Fruit fly (Drosophila melanogaster): Measurements from ENCODE around the gene SPARC.

The SPARC gene

dm6 chr3R:26871852-26872251, at the start of gene SPARC:
Gene SPARC (minus strand): TSS chr3R:26871995.
- TF ChIP-seq CG13204 (GFP tag; optimal IDR thresholded peaks at IDR 0.05) = no peak
- TF ChIP-seq CG17806 (tag; optimal IDR thresholded peaks at IDR 0.05) = no peak

- TF ChIP-seq CG8301 (tag; optimal IDR thresholded peaks at IDR 0.05) (no peak), gl (tag; optimal IDR thresholded peaks at IDR 0.05) (no peak), CG8159 (tag; optimal IDR thresholded peaks at IDR 0.05) (no peak), Pif1B (GFP tag; optimal IDR thresholded peaks at IDR 0.05) (no peak), Pif1A (GFP tag; optimal IDR thresholded peaks at IDR 0.05) (no peak), CG10348 (GFP tag; IDR thresholded peaks at IDR 0.05) (no peak), Snoo (tag; optimal IDR thresholded peaks at IDR 0.05) (no peak), CG14655 (GFP tag; optimal IDR thresholded peaks at IDR 0.05) (no peak), CG13204 (GFP tag; optimal IDR thresholded peaks at IDR 0.05) (no peak), CG9948 (tag; optimal IDR thresholded peaks at IDR 0.05) (no peak), CG17806 (tag; optimal IDR thresholded peaks at IDR 0.05) (no peak), CG32121 (GFP tag; IDR thresholded peaks at IDR 0.05) (no peak), D1 (tag; optimal IDR thresholded peaks at IDR 0.05) (no peak)
Observed at dm6 chr3R:26918857-26919256, 47.1 kb upstream of the SPARC start.

dm6 chr3R:26915463-26915925, 43.7 kb upstream of the SPARC start, which contains the start of gene CG46339:
Gene CG46339 (plus strand): TSS chr3R:26915761.
- peak; percentile 59; the same call in 1 of the 2 replicates for TF ChIP-seq CG32121 (GFP tag; IDR thresholded peaks at IDR 0.05)
- TF ChIP-seq CG9948 (tag; optimal IDR thresholded peaks at IDR 0.05) = peak; percentile 36
- peak; percentile 73 for TF ChIP-seq CG12605 (GFP tag; IDR thresholded peaks at IDR 0.05)
- no peak for TF ChIP-seq EcR (GFP tag; optimal IDR thresholded peaks at IDR 0.05)
- TF ChIP-seq CG8301 (tag; optimal IDR thresholded peaks at IDR 0.05) = peak; percentile 58
- peak; percentile 23 for TF ChIP-seq Pif1B (GFP tag; optimal IDR thresholded peaks at IDR 0.05)
- no peak for TF ChIP-seq CG10348 (GFP tag; IDR thresholded peaks at IDR 0.05)
- peak; percentile 61 for TF ChIP-seq D1 (tag; optimal IDR thresholded peaks at IDR 0.05)
- TF ChIP-seq Snoo (tag; optimal IDR thresholded peaks at IDR 0.05) = peak; percentile 16
- TF ChIP-seq CG14655 (GFP tag; optimal IDR thresholded peaks at IDR 0.05) = no peak
- TF ChIP-seq Ets98B (GFP tag; IDR thresholded peaks at IDR 0.05) = peak; percentile 86
- TF ChIP-seq CG34367 (tag; optimal IDR thresholded peaks at IDR 0.05) = no peak
- peak; percentile 78 for TF ChIP-seq CG4496 (GFP tag; IDR thresholded peaks at IDR 0.05)
- peak; percentile 57 for TF ChIP-seq CG13204 (GFP tag; optimal IDR thresholded peaks at IDR 0.05)
- no peak for TF ChIP-seq rn (GFP tag; IDR thresholded peaks at IDR 0.05)
- peak; percentile 52 for TF ChIP-seq CG17806 (tag; optimal IDR thresholded peaks at IDR 0.05)
- peak; percentile 9 for TF ChIP-seq gl (tag; optimal IDR thresholded peaks at IDR 0.05)
- peak; percentile 31 for TF ChIP-seq CG8159 (tag; optimal IDR thresholded peaks at IDR 0.05)

dm6 chr3R:26912615-26913014, 40.8 kb upstream of the SPARC start, which contains the start of gene Ets97D:
Gene Ets97D (minus strand): TSS chr3R:26912886.
- TF ChIP-seq CG8159 (tag; optimal IDR thresholded peaks at IDR 0.05) = no peak
- 0 out of 2 replicates have a peak, but pooled peaks have one; percentile 25 for TF ChIP-seq CG12605 (GFP tag; IDR thresholded peaks at IDR 0.05)

dm6 chr3R:26908750-26909149, 37.0 kb upstream of the SPARC start:
- no peak for TF ChIP-seq D1 (tag; optimal IDR thresholded peaks at IDR 0.05)
- no peak for TF ChIP-seq Pif1A (GFP tag; optimal IDR thresholded peaks at IDR 0.05)
- no peak for TF ChIP-seq Ets98B (GFP tag; IDR thresholded peaks at IDR 0.05)
- no peak for TF ChIP-seq CG12605 (GFP tag; IDR thresholded peaks at IDR 0.05)
- TF ChIP-seq CG13204 (GFP tag; optimal IDR thresholded peaks at IDR 0.05) = no peak
- no peak for TF ChIP-seq CG14655 (GFP tag; optimal IDR thresholded peaks at IDR 0.05)
- no peak for TF ChIP-seq CG32121 (GFP tag; IDR thresholded peaks at IDR 0.05)
- TF ChIP-seq EcR (GFP tag; optimal IDR thresholded peaks at IDR 0.05) = no peak
- no peak for TF ChIP-seq gl (tag; optimal IDR thresholded peaks at IDR 0.05)
- TF ChIP-seq CG8159 (tag; optimal IDR thresholded peaks at IDR 0.05) = no peak
- TF ChIP-seq CG34367 (tag; optimal IDR thresholded peaks at IDR 0.05) = no peak
- no peak for TF ChIP-seq fd96Ca (GFP tag; IDR thresholded peaks at IDR 0.05)
- no peak for TF ChIP-seq CG9948 (tag; optimal IDR thresholded peaks at IDR 0.05)
- TF ChIP-seq CG8301 (tag; optimal IDR thresholded peaks at IDR 0.05) = no peak
- no peak for TF ChIP-seq rn (GFP tag; IDR thresholded peaks at IDR 0.05)

dm6 chr3R:26906711-26907510, 35.1 kb upstream of the SPARC start:
- TF ChIP-seq Ets98B (GFP tag; IDR thresholded peaks at IDR 0.05) (no peak), CG8159 (tag; optimal IDR thresholded peaks at IDR 0.05) (no peak), Pif1A (GFP tag; optimal IDR thresholded peaks at IDR 0.05) (no peak), CG8301 (tag; optimal IDR thresholded peaks at IDR 0.05) (no peak), gl (tag; optimal IDR thresholded peaks at IDR 0.05) (no peak), CG4496 (GFP tag; IDR thresholded peaks at IDR 0.05) (peak; percentile 16; the same call in 1 of the 3 replicates), fd96Ca (GFP tag; IDR thresholded peaks at IDR 0.05) (peak; percentile 39; the same call in 1 of the 3 replicates), Pif1B (GFP tag; optimal IDR thresholded peaks at IDR 0.05) (no peak), CG17806 (tag; optimal IDR thresholded peaks at IDR 0.05) (no peak), Snoo (tag; optimal IDR thresholded peaks at IDR 0.05) (no peak), CG32121 (GFP tag; IDR thresholded peaks at IDR 0.05) (0 out of 2 replicates have a peak, but pooled peaks have one; percentile 13), CG34367 (tag; optimal IDR thresholded peaks at IDR 0.05) (no peak), CG15710 (tag; optimal IDR thresholded peaks at IDR 0.05) (no peak)
